Fruit fly (Drosophila melanogaster): ENCODE measurements around the gene CG7272.

DNA sequence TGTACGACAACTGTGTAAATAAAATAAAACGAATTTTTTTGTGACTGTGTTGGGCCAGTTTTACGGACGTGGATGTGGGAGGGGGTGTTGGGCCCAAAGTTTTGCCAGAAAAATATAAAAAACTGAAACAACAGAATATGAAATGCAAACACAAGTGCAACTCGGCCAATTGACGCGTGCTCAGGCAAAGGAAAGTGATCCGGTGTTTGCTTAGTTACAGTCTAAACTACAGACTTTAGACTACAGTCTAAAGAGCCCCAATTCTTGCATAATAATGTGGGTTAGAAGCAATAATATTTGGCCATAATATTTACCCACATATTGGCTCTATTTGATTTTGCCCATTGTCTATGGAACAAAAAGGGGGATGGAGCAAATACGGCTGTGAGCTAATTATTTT lies 48.1 kb downstream of the CG7272 start:
- TF ChIP-seq EcR (GFP tag; optimal IDR thresholded peaks at IDR 0.05) (no peak), pan (optimal IDR thresholded peaks at IDR 0.05) (no peak), CG8478 (optimal IDR thresholded peaks at IDR 0.05) (no peak), Dll (optimal IDR thresholded peaks at IDR 0.05) (no peak), usp (GFP tag; optimal IDR thresholded peaks at IDR 0.05) (no peak)

All from whole organism.